Fruit fly (Drosophila melanogaster) whole organism, adult: ENCODE measurements around the gene foxo.

Source experiments
- CG11617 ChIP-seq: fragments of 200-800 bp; sonication (Bioruptor generic); optimal IDR thresholded peaks from 2 replicates; lab custom pipeline; 2017; ENCODE audit warnings: mild to moderate bottlenecking, missing biosample characterization, missing genetic modification reagents, missing genetic modification characterization
- CG7101 ChIP-seq: fragments of 200-800 bp; sonication (Bioruptor generic); optimal IDR thresholded peaks from 2 replicates; lab custom pipeline; 2018; ENCODE audit warnings: missing biosample characterization, mild to moderate bottlenecking, missing genetic modification characterization, moderate library complexity
- Crg-1 ChIP-seq: fragments of 200-800 bp; sonication (Bioruptor generic); optimal IDR thresholded peaks from 2 replicates; lab custom pipeline; 2016; ENCODE audit warnings: missing biosample characterization, missing genetic modification characterization
- Hr96 ChIP-seq: fragments of 200-800 bp; sonication (Bioruptor generic); optimal IDR thresholded peaks from 2 replicates; lab custom pipeline; 2016; ENCODE audit warnings: missing biosample characterization, missing genetic modification characterization
- Mnt ChIP-seq: fragments of 200-800 bp; sonication (Bioruptor generic); optimal IDR thresholded peaks from 2 replicates; lab custom pipeline; 2016; ENCODE audit warnings: missing biosample characterization, mild to moderate bottlenecking, missing genetic modification characterization
- bab1 ChIP-seq: fragments of 200-800 bp; sonication (Bioruptor generic); optimal IDR thresholded peaks from 3 replicates; lab custom pipeline; 2019; ENCODE audit warnings: missing biosample characterization, mild to moderate bottlenecking, missing genetic modification characterization, moderate library complexity
- kay ChIP-seq: fragments of 200-800 bp; sonication (Bioruptor generic); peaks from one replicate; lab custom pipeline; 2016; ENCODE audit warnings: missing biosample characterization, missing genetic modification characterization, borderline replicate concordance
- pad ChIP-seq: fragments of 200-800 bp; sonication (Bioruptor generic); optimal IDR thresholded peaks from 3 replicates; lab custom pipeline; 2017; ENCODE audit warnings: missing biosample characterization, missing genetic modification characterization, mild to moderate bottlenecking, moderate library complexity, missing genetic modification reagents
- tj ChIP-seq: fragments of 200-800 bp; sonication (Bioruptor generic); optimal IDR thresholded peaks from 3 replicates; lab custom pipeline; 2017; ENCODE audit warnings: missing biosample characterization, mild to moderate bottlenecking, missing genetic modification characterization, moderate library complexity

DNA sequence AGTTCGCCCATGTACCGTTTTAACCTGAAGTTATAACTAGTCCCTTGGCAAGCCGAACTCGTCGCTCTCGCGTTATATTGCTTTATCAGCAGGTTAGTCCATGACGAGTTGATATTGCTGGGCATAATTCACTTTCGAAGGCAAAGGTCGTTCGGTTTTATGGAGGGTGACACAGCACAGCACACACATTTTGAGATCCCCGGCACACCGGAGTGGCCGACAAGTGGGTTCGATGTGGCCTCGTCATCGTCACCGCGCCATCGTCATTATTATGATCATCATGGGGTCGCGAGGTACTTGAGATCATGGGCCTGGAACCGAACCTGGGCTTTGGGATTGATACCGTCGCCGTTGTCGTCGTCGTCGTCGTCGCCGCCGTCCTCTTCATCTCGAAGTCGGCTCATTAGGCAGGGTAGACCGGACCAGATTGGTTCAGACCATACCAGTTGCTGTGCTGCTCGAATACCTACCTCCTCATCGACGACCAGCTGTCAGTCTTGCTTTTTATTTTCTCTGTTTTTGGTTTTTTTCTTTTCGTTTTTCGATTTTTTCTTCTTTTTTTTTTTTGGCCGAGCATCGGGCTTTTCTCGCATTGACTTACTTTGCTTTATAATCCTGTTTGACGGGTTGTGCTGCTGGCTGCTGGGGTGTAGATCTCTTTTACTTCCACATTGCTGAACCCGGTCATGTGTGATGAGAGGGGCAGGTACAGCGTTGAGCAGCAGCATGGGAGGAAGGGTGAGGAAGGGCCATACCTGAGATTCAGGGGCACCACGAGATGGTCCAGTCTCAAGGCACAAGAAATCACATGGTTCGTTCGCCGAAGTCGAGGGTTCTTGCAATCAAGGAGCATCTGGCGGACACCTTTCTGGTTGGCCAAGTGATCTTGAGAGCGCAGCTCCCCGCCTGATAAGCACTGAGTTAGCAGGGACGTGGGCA, 4.6 kb downstream of the foxo start:
- TF ChIP-seq CG11617 (GFP tag; lab: Kevin White, UChicago) = no peak
- no peak for TF ChIP-seq Crg-1 (GFP tag; lab: Kevin White, UChicago)
- no peak for TF ChIP-seq Mnt (GFP tag; lab: Kevin White, UChicago)
- TF ChIP-seq bab1 (GFP tag; lab: Kevin White, UChicago) = no peak
- TF ChIP-seq tj (GFP tag; lab: Kevin White, UChicago) = no peak
- no peak for TF ChIP-seq pad (GFP tag; lab: Kevin White, UChicago)
- no peak for TF ChIP-seq Hr96 (GFP tag; lab: Kevin White, UChicago)
- TF ChIP-seq kay (GFP tag; lab: Kevin White, UChicago) = no peak
- TF ChIP-seq CG7101 (tag; lab: Kevin White, UChicago) = no peak
